Worm (Caenorhabditis elegans) whole organism, L4 larva: ENCODE measurements around the gene W09C2.9.

ENCODE experiments used
- F10B5.3 ChIP-seq: sonication (generic microtip); optimal IDR thresholded peaks from 2 replicates; lab custom pipeline; 2016; ENCODE audit warnings: mild to moderate bottlenecking, missing genetic modification characterization, missing compliant biosample characterization
- R02D3.7 ChIP-seq: fragments of 150-350 bp; sonication (generic microtip); optimal IDR thresholded peaks from 3 replicates; lab custom pipeline; 2014; ENCODE audit warnings: missing biosample characterization, missing genetic modification characterization
- Y105C5A.15 ChIP-seq: fragments of 200-800 bp; sonication (Bioruptor generic); IDR thresholded peaks from 2 replicates; pipeline ENCODE4 v1.3.6; 2022; ENCODE audit warnings: missing genetic modification characterization, missing compliant biosample characterization
- Y5F2A.4 ChIP-seq: fragments of 200-800 bp; sonication (Bioruptor generic); optimal IDR thresholded peaks from 2 replicates; lab custom pipeline; 2018; ENCODE audit warnings: mild to moderate bottlenecking, missing genetic modification characterization, missing compliant biosample characterization
- ZK546.5 ChIP-seq, 2 experiments: sonication (generic microtip); optimal IDR thresholded peaks; 2 replicates each; lab custom pipeline; 2017; ENCODE audit warnings: missing biosample characterization in 2 of 2, missing genetic modification characterization in 2 of 2
- ama-1 ChIP-seq: fragments of 150-350 bp; optimal IDR thresholded peaks from 2 replicates; lab custom pipeline; 2014; ENCODE audit warnings: inconsistent platforms, mixed read lengths
- attf-4 ChIP-seq: sonication (generic microtip); optimal IDR thresholded peaks from 3 replicates; lab custom pipeline; 2017; ENCODE audit warnings: missing biosample characterization, missing genetic modification characterization
- ceh-62 ChIP-seq: sonication (generic microtip); optimal IDR thresholded peaks from 2 replicates; lab custom pipeline; 2017; ENCODE audit warnings: missing biosample characterization, missing genetic modification characterization
- ceh-82 ChIP-seq: sonication (generic microtip); optimal IDR thresholded peaks from 2 replicates; lab custom pipeline; 2017; ENCODE audit warnings: missing biosample characterization, missing genetic modification characterization
- ces-1 ChIP-seq: fragments of 150-350 bp; sonication (generic microtip); optimal IDR thresholded peaks from 4 replicates; lab custom pipeline; 2014; ENCODE audit warnings: missing biosample characterization, missing genetic modification reagents, missing genetic modification characterization
- cey-2 ChIP-seq: sonication (generic microtip); optimal IDR thresholded peaks from 3 replicates; lab custom pipeline; 2017; ENCODE audit warnings: missing genetic modification characterization, mild to moderate bottlenecking, missing compliant biosample characterization, antibody characterized with exemption, borderline replicate concordance; ENCODE audit not compliant: insufficient read depth
- dmd-9 ChIP-seq: fragments of 200-800 bp; sonication (Bioruptor generic); IDR thresholded peaks from 2 replicates; pipeline ENCODE4 v1.3.6; 2022; ENCODE audit warnings: missing genetic modification reagents, missing genetic modification characterization, missing compliant biosample characterization
- dve-1 ChIP-seq: sonication (generic microtip); optimal IDR thresholded peaks from 2 replicates; lab custom pipeline; 2017; ENCODE audit warnings: antibody characterized with exemption, mild to moderate bottlenecking, missing genetic modification characterization, missing compliant biosample characterization; ENCODE audit not compliant: insufficient read depth
- egl-27 ChIP-seq: sonication (generic microtip); optimal IDR thresholded peaks from 3 replicates; lab custom pipeline; 2017; ENCODE audit warnings: missing biosample characterization, missing genetic modification reagents, missing genetic modification characterization
- fkh-10 ChIP-seq: fragments of 150-350 bp; optimal IDR thresholded peaks from 2 replicates; lab custom pipeline; 2014; ENCODE audit warnings: missing biosample characterization, missing genetic modification reagents, missing genetic modification characterization
- fos-1 ChIP-seq: fragments of 150-350 bp; optimal IDR thresholded peaks from 2 replicates; lab custom pipeline; 2014; ENCODE audit warnings: missing biosample characterization, missing genetic modification characterization
- gei-8 ChIP-seq: fragments of 200-800 bp; sonication (Bioruptor generic); optimal IDR thresholded peaks from 2 replicates; lab custom pipeline; 2018; ENCODE audit warnings: mild to moderate bottlenecking, missing genetic modification characterization, missing compliant biosample characterization
- hlh-11 ChIP-seq: fragments of 200-800 bp; sonication (Bioruptor generic); optimal IDR thresholded peaks from 2 replicates; lab custom pipeline; 2018; ENCODE audit warnings: mild to moderate bottlenecking, missing genetic modification characterization, missing compliant biosample characterization
- hlh-30 ChIP-seq: sonication (generic microtip); optimal IDR thresholded peaks from 2 replicates; lab custom pipeline; 2017; ENCODE audit warnings: antibody characterized with exemption, mild to moderate bottlenecking, missing genetic modification characterization, missing compliant biosample characterization; ENCODE audit not compliant: insufficient read depth
- lin-1 ChIP-seq: fragments of 200-800 bp; sonication (Bioruptor generic); IDR thresholded peaks from 2 replicates; pipeline ENCODE4 v1.3.6; 2022; ENCODE audit warnings: missing genetic modification reagents, missing genetic modification characterization, missing compliant biosample characterization
- lin-15B ChIP-seq: fragments of 150-350 bp; sonication (generic microtip); optimal IDR thresholded peaks from 3 replicates; lab custom pipeline; 2014; ENCODE audit warnings: missing biosample characterization, missing genetic modification characterization
- lin-29 ChIP-seq: fragments of 200-800 bp; sonication (Bioruptor generic); IDR thresholded peaks from 2 replicates; pipeline ENCODE4 v1.3.6; 2022; ENCODE audit warnings: missing genetic modification reagents, missing genetic modification characterization, missing compliant biosample characterization
- lir-3 ChIP-seq: sonication (generic microtip); optimal IDR thresholded peaks from 2 replicates; lab custom pipeline; 2016; ENCODE audit warnings: mild to moderate bottlenecking, missing genetic modification characterization, missing compliant biosample characterization
- lsy-2 ChIP-seq, 2 experiments: fragments of 150-350 bp in 1 of 2; sonication (generic microtip) in 1 of 2; optimal IDR thresholded peaks; 2 replicates each; lab custom pipeline; 2014 to 2017; ENCODE audit warnings: missing biosample characterization in 2 of 2, missing genetic modification characterization in 2 of 2
- madf-9 ChIP-seq: fragments of 200-800 bp; sonication (Bioruptor generic); conservative IDR thresholded peaks from 2 replicates; pipeline ENCODE4 v1.3.6; 2022; ENCODE audit warnings: missing genetic modification reagents, missing genetic modification characterization, missing compliant biosample characterization
- mdl-1 ChIP-seq, 2 experiments: fragments of 150-350 bp in 1 of 2; sonication (generic microtip) in 1 of 2; optimal IDR thresholded peaks; 2 replicates each; lab custom pipeline; 2014 to 2017; ENCODE audit warnings: missing biosample characterization in 2 of 2, missing genetic modification characterization in 2 of 2
- mdt-29 ChIP-seq: fragments of 200-800 bp; sonication (Bioruptor generic); IDR thresholded peaks from 2 replicates; pipeline ENCODE4 v1.3.6; 2022; ENCODE audit warnings: missing genetic modification reagents, missing genetic modification characterization, missing compliant biosample characterization
- mep-1 ChIP-seq: fragments of 150-350 bp; sonication (generic microtip); optimal IDR thresholded peaks from 3 replicates; lab custom pipeline; 2014; ENCODE audit warnings: missing biosample characterization, missing genetic modification characterization
- mes-2 ChIP-seq: sonication (generic microtip); optimal IDR thresholded peaks from 2 replicates; lab custom pipeline; 2016; ENCODE audit warnings: missing genotype, mild to moderate bottlenecking, missing genetic modification characterization, missing compliant biosample characterization; ENCODE audit not compliant: poor library complexity, severe bottlenecking
- mxl-3 ChIP-seq: fragments of 200-800 bp; sonication (Bioruptor generic); optimal IDR thresholded peaks from 2 replicates; lab custom pipeline; 2018; ENCODE audit warnings: mild to moderate bottlenecking, missing genetic modification characterization, missing compliant biosample characterization
- nhr-11 ChIP-seq: fragments of 150-350 bp; optimal IDR thresholded peaks from 2 replicates; lab custom pipeline; 2014; ENCODE audit warnings: missing biosample characterization, missing genetic modification characterization
- nhr-237 ChIP-seq: sonication (generic microtip); optimal IDR thresholded peaks from 2 replicates; lab custom pipeline; 2017; ENCODE audit warnings: missing biosample characterization, missing genetic modification characterization
- nhr-28 ChIP-seq: fragments of 150-350 bp; optimal IDR thresholded peaks from 2 replicates; lab custom pipeline; 2014; ENCODE audit warnings: missing biosample characterization, missing genetic modification characterization
- nhr-42 ChIP-seq: fragments of 200-800 bp; sonication (Bioruptor generic); IDR thresholded peaks from 2 replicates; pipeline ENCODE4 v1.3.6; 2022; ENCODE audit warnings: missing genetic modification characterization, missing compliant biosample characterization
- nhr-6 ChIP-seq: fragments of 150-350 bp; optimal IDR thresholded peaks from 2 replicates; lab custom pipeline; 2014; ENCODE audit warnings: missing biosample characterization, missing genetic modification characterization
- pha-4 ChIP-seq, 2 experiments: fragments of 150-350 bp in 1 of 2; fragments of 200-800 bp in 1 of 2; sonication (Bioruptor generic) in 1 of 2; IDR thresholded peaks in 1 of 2; optimal IDR thresholded peaks in 1 of 2; 2 replicates each; pipeline versions ENCODE4 v1.3.6 to Lab custom; 2014 to 2022; ENCODE audit warnings: missing genetic modification characterization in 2 of 2, missing genetic modification reagents in 2 of 2, missing biosample characterization in 1 of 2, missing compliant biosample characterization in 1 of 2
- php-3 ChIP-seq: fragments of 200-800 bp; sonication (Bioruptor generic); IDR thresholded peaks from 2 replicates; pipeline ENCODE4 v1.3.6; 2022; ENCODE audit warnings: missing genetic modification reagents, missing genetic modification characterization, missing compliant biosample characterization
- rbr-2 ChIP-seq: sonication (generic microtip); optimal IDR thresholded peaks from 2 replicates; lab custom pipeline; 2016; ENCODE audit warnings: missing genotype, missing genetic modification characterization, missing compliant biosample characterization
- saeg-2 ChIP-seq: fragments of 200-800 bp; sonication (Bioruptor generic); IDR thresholded peaks from 2 replicates; pipeline ENCODE4 v1.3.6; 2022; ENCODE audit warnings: missing genetic modification reagents, missing genetic modification characterization, missing compliant biosample characterization
- set-16 ChIP-seq: fragments of 200-800 bp; sonication (Bioruptor generic); IDR thresholded peaks from 2 replicates; pipeline ENCODE4 v1.3.6; 2022; ENCODE audit warnings: missing genetic modification reagents, missing genetic modification characterization, missing compliant biosample characterization
- skn-1 ChIP-seq: fragments of 150-350 bp; optimal IDR thresholded peaks from 2 replicates; lab custom pipeline; 2014; ENCODE audit warnings: missing biosample characterization, missing genetic modification characterization
- snpc-4 ChIP-seq: fragments of 150-350 bp; optimal IDR thresholded peaks from 2 replicates; lab custom pipeline; 2014; ENCODE audit warnings: missing biosample characterization, missing genetic modification characterization
- spr-3 ChIP-seq: fragments of 200-800 bp; sonication (Bioruptor generic); optimal IDR thresholded peaks from 2 replicates; lab custom pipeline; 2018; ENCODE audit warnings: mild to moderate bottlenecking, missing genetic modification characterization, missing compliant biosample characterization
- tag-97 ChIP-seq: fragments of 200-800 bp; sonication (Bioruptor generic); IDR thresholded peaks from 2 replicates; pipeline ENCODE4 v1.3.6; 2022; ENCODE audit warnings: missing genetic modification characterization, missing compliant biosample characterization
- tra-1 ChIP-seq: fragments of 200-800 bp; sonication (Bioruptor generic); IDR thresholded peaks from 2 replicates; pipeline ENCODE4 v1.3.6; 2022; ENCODE audit warnings: missing genetic modification reagents, missing genetic modification characterization, missing compliant biosample characterization
- unc-62 ChIP-seq, 3 experiments: fragments of 150-350 bp in 1 of 3; sonication (generic microtip); optimal IDR thresholded peaks in 2 of 3; peaks in 1 of 3; 1 replicate in 1 of 3; 2 replicates in 2 of 3; lab custom pipeline; 2014 to 2017; ENCODE audit warnings: missing biosample characterization in 3 of 3, missing genetic modification characterization in 3 of 3, missing genetic modification reagents in 3 of 3, missing genotype in 1 of 3
- vab-7 ChIP-seq: fragments of 200-800 bp; sonication (Bioruptor generic); IDR thresholded peaks from 2 replicates; pipeline ENCODE4 v1.3.6; 2022; ENCODE audit warnings: missing genetic modification reagents, missing genetic modification characterization, missing compliant biosample characterization
- zag-1 ChIP-seq: fragments of 150-350 bp; optimal IDR thresholded peaks from 2 replicates; lab custom pipeline; 2014; ENCODE audit warnings: missing biosample characterization, missing genetic modification characterization
- zfp-2 ChIP-seq: sonication (generic microtip); optimal IDR thresholded peaks from 2 replicates; lab custom pipeline; 2016; ENCODE audit warnings: mild to moderate bottlenecking, missing genetic modification characterization, missing compliant biosample characterization
- zip-2 ChIP-seq: fragments of 150-350 bp; optimal IDR thresholded peaks from 2 replicates; lab custom pipeline; 2014; ENCODE audit warnings: missing biosample characterization, missing genetic modification characterization

W09C2.9 gene

DNA sequence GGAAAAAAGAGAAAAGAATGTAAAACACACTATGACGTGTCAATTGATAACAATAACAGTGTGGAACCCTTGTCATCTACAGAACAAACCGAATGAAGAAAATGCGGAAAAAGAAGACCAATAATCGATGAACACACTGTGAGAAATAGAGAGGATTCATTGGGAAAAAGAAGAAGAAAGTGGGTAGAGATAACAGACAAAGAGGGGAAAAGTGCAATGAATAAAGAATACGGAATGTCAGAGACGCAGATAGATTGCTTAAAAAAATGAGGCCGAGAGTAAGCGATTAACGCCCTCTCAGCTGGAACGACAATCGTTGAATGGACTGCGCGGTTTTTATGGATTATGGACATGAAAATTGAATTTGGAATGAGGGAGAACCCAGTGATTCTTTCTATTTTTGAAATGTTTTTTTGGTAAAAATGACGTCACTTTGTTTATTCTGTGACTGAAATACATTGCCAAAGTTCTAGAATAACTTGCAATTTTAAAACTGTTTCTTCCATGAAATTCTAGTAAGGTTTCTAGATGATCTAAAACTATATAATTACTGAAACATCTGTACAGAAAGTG lies 24.7 kb upstream of the W09C2.9 start, which contains the start of gene amph-1:
TSS of gene amph-1 (minus strand) at position 85 of the 573 bp plus-strand sequence.
- TF ChIP-seq ZK546.5 (tag; optimal IDR thresholded peaks at IDR 0.05; lab: Kevin White, UChicago) (no peak), unc-62 (GFP tag; optimal IDR thresholded peaks at IDR 0.05 in 1 of 2; lab: Kevin White, UChicago) (peak in 1 of 2 experiments; percentile 76), unc-62 (tag; optimal IDR thresholded peaks at IDR 0.05; lab: Kevin White, UChicago) (no peak), mes-2 (tag; lab: Kevin White, UChicago) (no peak), hlh-11 (tag; lab: Kevin White, UChicago) (peak; percentile 73), vab-7 (GFP tag; lab: Robert Waterston, UW) (no peak), lin-15B (tag; lab: Kevin White, UChicago) (no peak), F10B5.3 (tag; lab: Kevin White, UChicago) (no peak), lir-3 (no peak), ces-1 (GFP tag; lab: Kevin White, UChicago) (no peak), lin-29 (GFP tag; lab: Robert Waterston, UW) (no peak), rbr-2 (tag; lab: Kevin White, UChicago) (no peak), ceh-62 (no peak), fkh-10 (GFP tag; lab: Kevin White, UChicago) (no peak), nhr-42 (GFP tag; lab: Robert Waterston, UW) (no peak), skn-1 (tag; lab: Kevin White, UChicago) (no peak), lin-1 (GFP tag; lab: Robert Waterston, UW) (no peak), attf-4 (tag; lab: Kevin White, UChicago) (no peak), hlh-30 (tag; lab: Kevin White, UChicago) (peak; percentile 28), cey-2 (peak; percentile 41), egl-27 (no peak), tag-97 (GFP tag; lab: Robert Waterston, UW) (no peak), zfp-2 (tag; lab: Kevin White, UChicago) (no peak), ceh-82 (no peak), php-3 (no peak), Y105C5A.15 (GFP tag; lab: Robert Waterston, UW) (no peak), madf-9 (GFP tag; lab: Robert Waterston, UW) (0 out of 2 replicates have a peak, but pooled peaks have one; percentile 6), mdt-29 (GFP tag; lab: Robert Waterston, UW) (no peak), pha-4 (GFP tag; IDR thresholded peaks at IDR 0.05; lab: Robert Waterston, UW) (no peak), pha-4 (tag; optimal IDR thresholded peaks at IDR 0.05; lab: Kevin White, UChicago) (no peak), ama-1 (lab: Kevin White, UChicago) (no peak), tra-1 (GFP tag; lab: Robert Waterston, UW) (no peak), mep-1 (tag; lab: Kevin White, UChicago) (peak; percentile 35), Y5F2A.4 (GFP tag; lab: Kevin White, UChicago) (no peak), nhr-237 (tag; lab: Kevin White, UChicago) (no peak), nhr-6 (tag; lab: Kevin White, UChicago) (no peak), fos-1 (tag; lab: Kevin White, UChicago) (no peak), snpc-4 (no peak), mxl-3 (GFP tag; lab: Kevin White, UChicago) (peak; percentile 12), set-16 (GFP tag; lab: Robert Waterston, UW) (no peak), spr-3 (GFP tag; lab: Kevin White, UChicago) (no peak), R02D3.7 (tag; lab: Kevin White, UChicago) (no peak), gei-8 (GFP tag; lab: Kevin White, UChicago) (no peak), dve-1 (tag; lab: Kevin White, UChicago) (peak; percentile 66), saeg-2 (GFP tag; lab: Robert Waterston, UW) (no peak), mdl-1 (tag; optimal IDR thresholded peaks at IDR 0.05; lab: Kevin White, UChicago) (no peak), zag-1 (no peak), dmd-9 (no peak), nhr-28 (tag; lab: Kevin White, UChicago) (peak; percentile 56), nhr-11 (tag; lab: Kevin White, UChicago) (peak; percentile 11), zip-2 (no peak), lsy-2 (tag; optimal IDR thresholded peaks at IDR 0.05; lab: Kevin White, UChicago) (peak in 1 of 2 experiments; percentile 27)
